Fruit fly (Drosophila melanogaster) whole organism, prepupa: ENCODE results near the gene CG2147.

Experiments
- CG15336 ChIP-seq: fragments of 200-800 bp; sonication (Bioruptor generic); IDR thresholded peaks from 2 replicates; pipeline ENCODE4 v1.3.6; 2022; ENCODE audit warnings: missing biosample characterization, missing genetic modification characterization
- CG6163 ChIP-seq: fragments of 200-800 bp; sonication (Bioruptor generic); IDR thresholded peaks from 3 replicates; pipeline ENCODE4 v1.3.6; 2022; ENCODE audit warnings: missing biosample characterization, missing genetic modification characterization
- CG6276 ChIP-seq: fragments of 200-800 bp; sonication (Bioruptor generic); optimal IDR thresholded peaks from 2 replicates; lab custom pipeline; 2017; ENCODE audit warnings: missing biosample characterization, mild to moderate bottlenecking, missing genetic modification characterization
- CG6808 ChIP-seq: fragments of 200-800 bp; sonication (Bioruptor generic); optimal IDR thresholded peaks from 3 replicates; lab custom pipeline; 2017; ENCODE audit warnings: missing biosample characterization, missing genetic modification characterization, mild to moderate bottlenecking, moderate library complexity, missing genetic modification reagents
- CG8319 ChIP-seq: fragments of 200-800 bp; sonication (Bioruptor generic); optimal IDR thresholded peaks from 3 replicates; lab custom pipeline; 2016; ENCODE audit warnings: missing biosample characterization, missing genetic modification characterization
- Eip78C ChIP-seq: fragments of 200-800 bp; sonication (Bioruptor generic); peaks from one replicate; lab custom pipeline; 2016; ENCODE audit warnings: missing biosample characterization, missing genetic modification characterization
- Eip93F ChIP-seq: fragments of 200-800 bp; sonication (Bioruptor generic); optimal IDR thresholded peaks from 2 replicates; lab custom pipeline; 2016; ENCODE audit warnings: missing biosample characterization, mild to moderate bottlenecking, missing genetic modification characterization
- Hr4 ChIP-seq: fragments of 200-800 bp; sonication (Bioruptor generic); optimal IDR thresholded peaks from 3 replicates; lab custom pipeline; 2016; ENCODE audit warnings: missing biosample characterization, missing genetic modification characterization
- Sox14 ChIP-seq: fragments of 200-800 bp; sonication (Bioruptor generic); optimal IDR thresholded peaks from 3 replicates; lab custom pipeline; 2016; ENCODE audit warnings: missing biosample characterization, missing genetic modification characterization
- vri ChIP-seq: fragments of 200-800 bp; sonication (Bioruptor generic); optimal IDR thresholded peaks from 3 replicates; lab custom pipeline; 2016; ENCODE audit warnings: missing biosample characterization, mild to moderate bottlenecking, missing genetic modification characterization

DNA sequence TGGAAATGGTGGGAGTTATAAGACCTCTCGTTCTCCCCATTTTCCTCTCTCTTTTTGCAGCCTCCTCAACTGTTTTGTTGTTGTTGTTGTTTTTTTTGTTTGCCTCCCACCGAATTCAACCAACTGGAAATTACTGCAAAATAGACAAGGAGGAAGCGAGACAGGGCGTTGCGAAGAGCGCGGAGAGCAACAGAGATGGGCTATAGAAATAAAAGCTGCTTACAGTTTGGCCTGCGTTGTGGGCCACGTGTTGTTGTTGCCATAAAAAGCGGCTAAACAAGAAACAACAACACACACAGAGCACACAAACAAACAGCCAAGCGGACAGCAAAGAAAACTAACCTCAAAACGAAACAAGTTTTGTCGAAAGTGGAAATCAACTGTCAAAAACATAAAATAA lies 45.9 kb upstream of the CG2147 start:
- 0 out of 2 replicates have a peak, but pooled peaks have one; percentile 29 for TF ChIP-seq CG15336 (GFP tag; lab: Robert Waterston, UW)
- peak; percentile 15 for TF ChIP-seq Eip78C (GFP tag; lab: Kevin White, UChicago)
- no peak for TF ChIP-seq vri (GFP tag; lab: Kevin White, UChicago)
- TF ChIP-seq CG6163 (GFP tag; lab: Robert Waterston, UW) = no peak
- TF ChIP-seq Sox14 (GFP tag; lab: Kevin White, UChicago) = no peak
- TF ChIP-seq Hr4 = no peak
- TF ChIP-seq CG6276 = no peak
- TF ChIP-seq Eip93F (GFP tag; lab: Kevin White, UChicago) = no peak
- TF ChIP-seq CG6808 = peak; percentile 17
- no peak for TF ChIP-seq CG8319 (GFP tag; lab: Kevin White, UChicago)
